Worm (Caenorhabditis elegans) whole organism, midembryonic: ENCODE data around the gene C27F2.6.

ENCODE experiments used
- T22C8.4 ChIP-seq: fragments of 200-800 bp; sonication (Bioruptor generic); IDR thresholded peaks from 2 replicates; pipeline ENCODE4 v1.3.6; 2022; ENCODE audit warnings: missing genetic modification characterization, missing compliant biosample characterization
- cog-1 ChIP-seq: sonication (generic microtip); optimal IDR thresholded peaks from 2 replicates; lab custom pipeline; 2016; ENCODE audit warnings: missing genetic modification characterization, missing compliant biosample characterization
- flt-1 ChIP-seq: fragments of 200-800 bp; sonication (Bioruptor generic); IDR thresholded peaks from 2 replicates; pipeline ENCODE4 v1.3.6; 2022; ENCODE audit warnings: missing genetic modification characterization, missing compliant biosample characterization
- klf-2 ChIP-seq: fragments of 200-800 bp; sonication (Bioruptor generic); conservative IDR thresholded peaks from 2 replicates; pipeline ENCODE4 v1.3.6; 2022; ENCODE audit warnings: missing genetic modification reagents, missing genetic modification characterization, missing compliant biosample characterization
- med-1 ChIP-seq: sonication (generic microtip); optimal IDR thresholded peaks from 2 replicates; lab custom pipeline; 2017; ENCODE audit warnings: missing genetic modification characterization, mild to moderate bottlenecking, missing compliant biosample characterization, antibody characterized with exemption, missing genetic modification reagents; ENCODE audit not compliant: insufficient read depth
- ref-1 ChIP-seq: fragments of 200-800 bp; sonication (Bioruptor generic); conservative IDR thresholded peaks from 2 replicates; pipeline ENCODE4 v1.3.6; 2022; ENCODE audit warnings: missing genetic modification reagents, missing genetic modification characterization, missing compliant biosample characterization
- tab-1 ChIP-seq: fragments of 200-800 bp; sonication (Bioruptor generic); IDR thresholded peaks from 2 replicates; pipeline ENCODE4 v1.3.6; 2022; ENCODE audit warnings: missing genetic modification characterization, missing compliant biosample characterization
- ztf-23 ChIP-seq: fragments of 200-800 bp; sonication (Bioruptor generic); IDR thresholded peaks from 2 replicates; pipeline ENCODE4 v1.3.6; 2022; ENCODE audit warnings: missing genetic modification reagents, missing genetic modification characterization, missing compliant biosample characterization
- ztf-29 ChIP-seq: fragments of 200-800 bp; sonication (Bioruptor generic); IDR thresholded peaks from 2 replicates; pipeline ENCODE4 v1.3.6; 2022; ENCODE audit warnings: missing genetic modification reagents, missing genetic modification characterization, missing compliant biosample characterization

Gene C27F2.6

DNA sequence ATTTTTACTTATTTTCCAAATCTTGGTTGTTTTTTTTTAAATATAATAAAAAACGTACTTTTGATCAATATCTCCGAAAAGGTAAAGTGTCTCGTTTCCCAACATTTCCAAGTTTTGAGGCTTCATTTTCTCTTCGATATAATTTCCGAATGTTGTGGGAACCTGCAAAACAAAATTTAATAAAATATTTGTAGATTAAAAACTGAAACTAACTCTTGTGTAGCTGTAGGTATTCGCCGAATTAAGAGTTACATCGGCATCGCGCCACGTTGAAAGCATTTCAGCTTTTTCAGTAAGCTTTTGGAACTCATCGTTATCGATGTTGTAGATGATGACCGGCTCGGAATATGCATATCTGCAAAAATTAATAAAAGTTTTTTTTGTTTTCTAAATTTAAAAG, 17.9 kb downstream of the C27F2.6 start, which contains the start of gene vps-22:
vps-22 (minus strand) TSS at position 101 of the 400 bp plus-strand sequence.
- TF ChIP-seq T22C8.4 (GFP tag; lab: Robert Waterston, UW): no peak
- TF ChIP-seq cog-1: no peak
- TF ChIP-seq med-1 (GFP tag; lab: Kevin White, UChicago): no peak
- no peak for TF ChIP-seq ztf-23 (GFP tag; lab: Robert Waterston, UW)
- no peak for TF ChIP-seq ref-1
- TF ChIP-seq klf-2: no peak
- no peak for TF ChIP-seq tab-1 (GFP tag; lab: Robert Waterston, UW)
- no peak for TF ChIP-seq flt-1
- TF ChIP-seq ztf-29 (GFP tag; lab: Robert Waterston, UW): no peak

ce11 chrIII:4961281-4961680, 19.0 kb downstream of the C27F2.6 start:
- TF ChIP-seq ref-1: no peak
- no peak for TF ChIP-seq med-1 (GFP tag; lab: Kevin White, UChicago)
- TF ChIP-seq ztf-23 (GFP tag; lab: Robert Waterston, UW): no peak
- no peak for TF ChIP-seq tab-1 (GFP tag; lab: Robert Waterston, UW)
- TF ChIP-seq cog-1: no peak
- TF ChIP-seq ztf-29 (GFP tag; lab: Robert Waterston, UW): no peak
- TF ChIP-seq flt-1: no peak
- no peak for TF ChIP-seq T22C8.4 (GFP tag; lab: Robert Waterston, UW)
- no peak for TF ChIP-seq klf-2

- TF ChIP-seq T22C8.4 (GFP tag; lab: Robert Waterston, UW) (no peak), flt-1 (no peak), ztf-29 (GFP tag; lab: Robert Waterston, UW) (no peak), med-1 (GFP tag; lab: Kevin White, UChicago) (no peak), cog-1 (no peak), ztf-23 (GFP tag; lab: Robert Waterston, UW) (no peak), tab-1 (GFP tag; lab: Robert Waterston, UW) (no peak), klf-2 (no peak), ref-1 (no peak)
Observed at ce11 chrIII:4960204-4960603, 20.1 kb downstream of the C27F2.6 start, which contains the start of gene C27F2.4. C27F2.4 (minus strand) TSS chrIII:4960304.

ce11 chrIII:4956566-4956965, 23.7 kb downstream of the C27F2.6 start, which contains the start of gene C26E6.1:
C26E6.1 (plus strand) TSS chrIII:4956866.
- TF ChIP-seq klf-2 (no peak), cog-1 (no peak), tab-1 (GFP tag; lab: Robert Waterston, UW) (no peak), ref-1 (no peak), flt-1 (no peak), ztf-23 (GFP tag; lab: Robert Waterston, UW) (no peak), T22C8.4 (GFP tag; lab: Robert Waterston, UW) (no peak), ztf-29 (GFP tag; lab: Robert Waterston, UW) (no peak), med-1 (GFP tag; lab: Kevin White, UChicago) (no peak)

ce11 chrIII:4952970-4953369, 27.3 kb downstream of the C27F2.6 start:
- no peak for TF ChIP-seq ztf-23 (GFP tag; lab: Robert Waterston, UW)
- TF ChIP-seq ztf-29 (GFP tag; lab: Robert Waterston, UW): no peak
- no peak for TF ChIP-seq cog-1
- TF ChIP-seq klf-2: no peak
- no peak for TF ChIP-seq flt-1
- TF ChIP-seq tab-1 (GFP tag; lab: Robert Waterston, UW): no peak
- TF ChIP-seq med-1 (GFP tag; lab: Kevin White, UChicago): no peak
- TF ChIP-seq T22C8.4 (GFP tag; lab: Robert Waterston, UW): no peak
- TF ChIP-seq ref-1: no peak

ce11 chrIII:4951824-4952223, 28.4 kb downstream of the C27F2.6 start, which contains the start of gene flh-2:
flh-2 (plus strand) TSS chrIII:4952124.
- TF ChIP-seq klf-2: no peak
- no peak for TF ChIP-seq T22C8.4 (GFP tag; lab: Robert Waterston, UW)
- TF ChIP-seq flt-1: no peak
- no peak for TF ChIP-seq tab-1 (GFP tag; lab: Robert Waterston, UW)
- no peak for TF ChIP-seq ztf-23 (GFP tag; lab: Robert Waterston, UW)

DNA sequence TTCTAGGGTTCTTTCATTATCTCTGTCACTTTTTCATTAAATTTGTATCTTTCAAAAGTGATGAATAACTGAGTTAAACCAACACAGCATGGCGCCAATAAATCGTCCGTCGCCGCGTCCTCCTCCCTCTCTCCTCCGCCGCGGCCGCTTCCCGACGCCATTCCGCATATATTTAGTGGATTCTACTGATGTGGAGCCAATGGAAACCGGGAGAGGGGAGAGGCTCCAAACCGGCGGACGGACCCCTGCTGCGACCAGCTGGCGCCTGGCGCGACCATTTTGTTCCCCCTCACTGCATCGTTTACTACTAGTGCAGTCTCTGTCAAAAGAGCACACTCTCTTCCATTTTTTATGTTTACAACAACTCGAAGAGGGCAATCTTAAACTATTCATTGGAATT, 29.1 kb downstream of the C27F2.6 start:
- TF ChIP-seq flt-1 (no peak), med-1 (GFP tag; lab: Kevin White, UChicago) (no peak), ref-1 (no peak), T22C8.4 (GFP tag; lab: Robert Waterston, UW) (no peak), klf-2 (no peak), cog-1 (no peak), ztf-29 (GFP tag; lab: Robert Waterston, UW) (no peak), tab-1 (GFP tag; lab: Robert Waterston, UW) (no peak), ztf-23 (GFP tag; lab: Robert Waterston, UW) (no peak)

- TF ChIP-seq ztf-29 (GFP tag; lab: Robert Waterston, UW) (no peak), cog-1 (no peak)
Observed at ce11 chrIII:4950345-4950744, 29.9 kb downstream of the C27F2.6 start.

ce11 chrIII:4948631-4949030, 31.6 kb downstream of the C27F2.6 start:
- TF ChIP-seq flt-1 (peak; percentile 66), ztf-23 (GFP tag; lab: Robert Waterston, UW) (0 out of 2 replicates have a peak, but pooled peaks have one; percentile 45), ztf-29 (GFP tag; lab: Robert Waterston, UW) (no peak), tab-1 (GFP tag; lab: Robert Waterston, UW) (no peak), ref-1 (no peak)

ce11 chrIII:4947352-4947751, 32.9 kb downstream of the C27F2.6 start:
- 0 out of 2 replicates have a peak, but pooled peaks have one; percentile 13 for TF ChIP-seq ref-1
- peak; percentile 56 for TF ChIP-seq cog-1
- peak; percentile 12; the same call in 1 of the 2 replicates for TF ChIP-seq T22C8.4 (GFP tag; lab: Robert Waterston, UW)
- TF ChIP-seq klf-2: no peak
- TF ChIP-seq tab-1 (GFP tag; lab: Robert Waterston, UW): 0 out of 2 replicates have a peak, but pooled peaks have one; percentile 51
- peak; percentile 69; the same call in 1 of the 2 replicates for TF ChIP-seq ztf-23 (GFP tag; lab: Robert Waterston, UW)
- no peak for TF ChIP-seq med-1 (GFP tag; lab: Kevin White, UChicago)
- peak; percentile 73 for TF ChIP-seq flt-1
- peak; percentile 38; the same call in 1 of the 2 replicates for TF ChIP-seq ztf-29 (GFP tag; lab: Robert Waterston, UW)
